Fruit fly (Drosophila melanogaster) ovary, adult (tissue): ENCODE measurements around the gene CG15263.

ENCODE experiments used
- CG17801 ChIP-seq: fragments of 200-800 bp; optimal IDR thresholded peaks from 2 replicates; lab custom pipeline; 2019; ENCODE audit warnings: missing biosample characterization, mild to moderate bottlenecking, missing genetic modification characterization, moderate library complexity; ENCODE audit not compliant: partially characterized antibody

The CG15263 gene

dm6 chr2L:15275794-15276193 is 9.0 kb upstream of the CG15263 start:
- TF ChIP-seq CG17801, result no peak

dm6 chr2L:15280975-15281374 is 3.8 kb upstream of the CG15263 start:
- no peak for TF ChIP-seq CG17801

DNA sequence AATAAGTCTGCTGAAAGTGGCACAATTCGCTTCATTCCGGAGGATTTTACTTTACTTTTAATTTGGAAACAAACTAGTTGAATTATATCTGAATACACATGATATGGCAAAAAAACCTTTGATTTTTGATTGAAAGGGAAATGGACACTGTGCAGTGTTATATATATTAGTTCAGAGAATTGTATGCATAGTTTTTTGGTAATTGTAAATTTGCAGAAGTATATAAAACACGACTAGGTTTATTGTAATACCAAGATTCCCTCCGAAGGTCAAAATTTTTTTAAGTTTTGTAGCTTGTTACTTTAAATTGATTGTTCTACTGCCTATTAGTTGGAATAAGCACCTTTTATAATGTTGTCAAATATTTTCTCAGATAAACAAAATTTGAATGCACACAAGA is 7.3 kb downstream of the CG15263 start, which contains the start of gene CG15260:
CG15260 (minus strand) TSS at position 101 of the 400 bp plus-strand sequence.
- no peak for TF ChIP-seq CG17801

dm6 chr2L:15297508-15297907 is 12.7 kb downstream of the CG15263 start, which contains the start of gene CG15262:
Gene CG15262, plus strand, starts transcription at chr2L:15297808.
- no peak for TF ChIP-seq CG17801

DNA sequence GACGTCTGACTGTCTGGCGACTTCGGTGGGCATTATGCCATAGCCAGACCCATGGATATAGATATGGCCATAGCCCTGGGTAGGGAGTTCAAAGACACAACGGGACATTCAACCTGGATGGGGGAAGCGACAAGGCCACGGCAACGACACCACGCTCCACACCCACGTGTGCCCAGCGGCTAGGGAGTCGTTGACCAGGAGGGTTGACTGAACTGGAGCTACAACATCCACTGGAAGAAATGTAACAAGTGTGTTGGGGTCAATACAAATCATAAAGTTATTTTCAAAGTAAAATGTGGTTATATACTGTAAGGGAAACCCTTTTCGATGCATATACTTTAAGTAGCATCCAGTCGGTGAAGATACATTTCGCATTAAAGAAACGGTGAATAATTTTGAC is 17.0 kb downstream of the CG15263 start:
- no peak for TF ChIP-seq CG17801

dm6 chr2L:15304359-15304758 is 19.6 kb downstream of the CG15263 start:
- no peak for TF ChIP-seq CG17801

dm6 chr2L:15306802-15307201 is 22.0 kb downstream of the CG15263 start:
- TF ChIP-seq CG17801, result no peak

- no peak for TF ChIP-seq CG17801
These were observed 30.1 kb downstream of the CG15263 start for dm6 chr2L:15314903-15315302.

DNA sequence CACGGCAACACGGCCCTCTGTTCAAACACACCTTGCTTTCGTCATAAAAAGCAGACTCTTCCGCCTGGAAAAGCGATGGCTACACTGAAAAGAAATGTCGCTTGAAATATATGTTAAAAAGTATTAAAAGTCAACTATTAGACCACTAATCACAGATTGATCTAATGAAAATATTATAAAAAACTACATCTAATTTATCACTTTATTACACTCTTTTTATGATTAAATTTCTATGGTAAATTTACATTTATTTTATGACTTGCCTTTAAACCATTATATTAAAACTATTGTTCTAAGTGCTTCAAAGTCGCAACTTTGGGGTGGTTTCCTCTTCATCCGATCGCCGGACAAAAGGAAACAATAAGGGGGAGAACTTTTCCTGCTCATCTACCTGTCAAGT is 31.6 kb downstream of the CG15263 start:
- no peak for TF ChIP-seq CG17801

dm6 chr2L:15318801-15319200 is 34.0 kb downstream of the CG15263 start, which contains the start of gene nht:
Gene nht, minus strand, starts transcription at chr2L:15318901.
- TF ChIP-seq CG17801, result no peak

DNA sequence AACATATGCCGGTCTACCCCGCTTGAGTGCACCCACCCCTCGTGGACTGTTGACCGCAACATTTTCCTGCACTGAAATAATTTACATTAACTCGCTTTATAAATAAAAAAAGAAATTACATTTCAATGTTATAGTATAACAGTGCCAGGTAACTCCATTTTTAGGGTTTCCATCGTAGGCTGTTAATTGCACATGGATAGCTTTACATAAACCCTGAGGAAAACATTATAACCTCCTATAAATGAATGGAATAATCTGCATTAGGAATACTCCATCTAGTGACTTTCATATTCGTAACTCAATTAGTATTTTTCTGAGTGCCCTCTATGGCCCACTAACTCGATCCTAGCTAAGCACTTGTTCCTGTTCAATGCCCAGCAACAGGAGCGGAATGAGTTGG is 34.4 kb downstream of the CG15263 start:
- no peak for TF ChIP-seq CG17801

dm6 chr2L:15319874-15320273 is 35.1 kb downstream of the CG15263 start:
- no peak for TF ChIP-seq CG17801

dm6 chr2L:15321408-15321807 is 36.6 kb downstream of the CG15263 start:
- no peak for TF ChIP-seq CG17801

dm6 chr2L:15323196-15323595 is 38.4 kb downstream of the CG15263 start:
- TF ChIP-seq CG17801, result no peak

DNA sequence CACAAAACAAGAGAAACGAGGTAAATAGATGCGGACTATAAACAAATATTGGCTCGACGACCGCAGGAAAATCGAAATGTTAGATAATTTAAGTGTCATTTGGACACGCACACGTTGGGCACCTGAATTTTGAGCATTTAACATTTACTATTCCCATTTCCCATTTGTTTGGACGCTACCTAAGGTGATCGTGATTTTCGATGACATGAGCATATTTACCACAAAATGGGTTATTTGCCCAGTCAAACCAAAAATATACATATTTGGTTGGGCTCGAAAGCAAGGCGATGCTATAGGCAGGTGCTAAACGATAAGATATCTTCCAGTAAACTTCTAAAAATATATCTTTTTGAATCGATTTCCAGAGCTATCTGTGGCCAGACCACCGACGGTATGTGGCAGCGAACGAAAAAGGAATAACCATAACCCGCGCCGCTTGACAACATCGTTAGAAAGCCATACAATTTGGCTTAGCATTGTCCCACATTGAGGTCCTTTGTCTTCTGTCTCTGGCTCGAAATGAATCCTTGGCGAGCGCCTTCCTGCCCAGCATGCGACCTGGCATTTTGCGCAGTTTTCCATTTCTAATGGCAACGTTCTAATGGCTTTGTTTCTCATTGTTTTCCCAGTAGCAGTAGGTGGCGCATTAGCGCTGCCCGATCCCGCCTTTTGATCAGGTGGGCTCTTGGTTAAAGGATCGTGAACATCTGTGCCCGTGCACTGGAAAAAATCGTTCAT is 39.5 kb downstream of the CG15263 start:
- no peak for TF ChIP-seq CG17801

DNA sequence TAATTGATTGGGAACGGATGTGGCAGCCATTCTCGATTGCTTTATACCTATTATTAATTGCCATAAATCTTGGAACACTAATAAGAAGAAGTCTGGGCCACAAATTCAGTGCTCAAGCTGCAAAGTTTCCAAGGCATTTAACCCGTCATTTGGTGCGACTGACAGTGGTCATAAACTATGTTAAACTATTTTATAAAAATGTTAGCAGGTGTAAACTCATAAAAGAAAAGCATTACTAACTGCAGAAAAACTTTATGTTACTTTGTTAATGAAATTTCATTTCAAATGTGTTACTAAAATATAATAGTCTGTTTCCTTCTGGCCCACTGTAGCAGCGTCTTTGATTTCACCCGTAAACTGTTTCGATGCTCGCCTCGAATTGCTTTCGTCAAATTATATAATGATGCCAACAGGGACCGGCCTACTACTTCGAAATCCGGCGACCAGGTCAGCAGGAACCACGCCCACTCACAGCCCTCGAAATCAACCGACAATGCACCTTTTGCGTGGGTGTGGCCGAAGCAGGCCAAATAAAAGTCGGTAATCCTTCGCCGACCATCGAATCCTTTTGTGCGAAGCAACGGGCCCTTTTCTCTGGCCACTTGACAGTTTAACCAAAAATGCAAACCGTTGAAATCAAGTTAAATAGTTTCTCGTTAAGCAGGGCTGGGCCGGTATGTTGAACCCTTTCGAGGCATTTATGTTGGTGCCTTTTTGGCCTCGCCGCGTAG is 40.9 kb downstream of the CG15263 start:
- no peak for TF ChIP-seq CG17801

dm6 chr2L:15327993-15328392 is 43.2 kb downstream of the CG15263 start:
- no peak for TF ChIP-seq CG17801

DNA sequence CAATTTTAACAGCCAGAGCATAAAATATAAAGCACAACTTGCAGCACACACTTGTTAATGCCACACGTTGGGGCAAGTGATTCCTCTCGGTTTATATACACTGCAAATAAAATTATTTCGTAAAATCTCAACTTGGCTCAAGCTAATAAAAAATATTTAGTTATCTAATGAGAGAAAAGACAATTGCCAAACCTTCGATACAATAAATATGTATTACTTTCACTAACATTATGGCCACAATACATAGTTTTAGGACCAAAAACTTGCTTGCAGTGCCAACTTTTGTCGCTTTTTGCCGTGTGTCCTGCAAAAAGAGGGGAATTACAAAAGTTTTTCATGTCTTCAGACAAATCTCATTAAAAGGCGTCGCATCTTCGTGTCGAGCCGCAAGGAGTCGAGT is 44.6 kb downstream of the CG15263 start:
- no peak for TF ChIP-seq CG17801
